Worm (Caenorhabditis elegans): ENCODE results near the gene D2096.13.

D2096.13 gene

ce11 chrIV:8312105-8312504, 46.3 kb downstream of the D2096.13 start:
- no peak for TF ChIP-seq klf-2 (GFP tag; conservative IDR thresholded peaks at IDR 0.05)
- no peak for TF ChIP-seq ztf-29 (GFP tag; IDR thresholded peaks at IDR 0.05)
- no peak for TF ChIP-seq ztf-23 (GFP tag; IDR thresholded peaks at IDR 0.05)
- no peak for TF ChIP-seq ref-1 (GFP tag; conservative IDR thresholded peaks at IDR 0.05)
- no peak for TF ChIP-seq cog-1 (tag; optimal IDR thresholded peaks at IDR 0.05)
- no peak for TF ChIP-seq med-1 (GFP tag; optimal IDR thresholded peaks at IDR 0.05; ENCODE audit: insufficient read depth)
- no peak for TF ChIP-seq tab-1 (GFP tag; IDR thresholded peaks at IDR 0.05)
- TF ChIP-seq T22C8.4 (GFP tag; IDR thresholded peaks at IDR 0.05) = no peak
- TF ChIP-seq flt-1 (GFP tag; IDR thresholded peaks at IDR 0.05) = no peak

All from whole organism, midembryonic.